Fruit fly (Drosophila melanogaster) whole organism, embryonic: ENCODE results near the gene Kaz-m1.

ENCODE experiments used
- CG10147 ChIP-seq: fragments of 200-800 bp; sonication (Bioruptor generic); optimal IDR thresholded peaks from 2 replicates; lab custom pipeline; 2019; ENCODE audit warnings: missing biosample characterization, mild to moderate bottlenecking, missing genetic modification characterization, moderate library complexity
- CG11085 ChIP-seq: fragments of 200-800 bp; sonication (Bioruptor generic); IDR thresholded peaks from 2 replicates; pipeline ENCODE4 v1.3.6; 2022; ENCODE audit warnings: missing biosample characterization, missing genetic modification characterization
- CG11696 ChIP-seq: fragments of 200-800 bp; sonication (Bioruptor generic); IDR thresholded peaks from 2 replicates; pipeline ENCODE4 v1.3.6; 2022; ENCODE audit warnings: missing biosample characterization, missing genetic modification characterization
- CG13296 ChIP-seq: fragments of 200-800 bp; sonication (Bioruptor generic); optimal IDR thresholded peaks from 3 replicates; lab custom pipeline; 2018; ENCODE audit warnings: missing biosample characterization, mild to moderate bottlenecking, missing genetic modification characterization
- CG1602 ChIP-seq: fragments of 200-800 bp; sonication (Bioruptor generic); optimal IDR thresholded peaks from 3 replicates; lab custom pipeline; 2016; ENCODE audit warnings: missing biosample characterization, missing genetic modification characterization
- CG1792 ChIP-seq: fragments of 200-800 bp; sonication (Bioruptor generic); optimal IDR thresholded peaks from 2 replicates; lab custom pipeline; 2016; ENCODE audit warnings: missing biosample characterization, missing genetic modification characterization
- CG2712 ChIP-seq: fragments of 200-800 bp; optimal IDR thresholded peaks from 3 replicates; lab custom pipeline; 2019; ENCODE audit warnings: missing biosample characterization, mild to moderate bottlenecking, missing genetic modification characterization, moderate library complexity
- CG3163 ChIP-seq: fragments of 200-800 bp; sonication (Bioruptor generic); optimal IDR thresholded peaks from 3 replicates; lab custom pipeline; 2016; ENCODE audit warnings: missing biosample characterization, missing genetic modification characterization
- CG34224 ChIP-seq: fragments of 200-800 bp; sonication (Bioruptor generic); IDR thresholded peaks from 3 replicates; pipeline ENCODE4 v1.3.6; 2022; ENCODE audit warnings: missing biosample characterization, missing genetic modification characterization; ENCODE audit not compliant: partially characterized antibody
- CG4730 ChIP-seq: fragments of 200-800 bp; sonication (Bioruptor generic); IDR thresholded peaks from 2 replicates; pipeline ENCODE4 v1.3.6; 2022; ENCODE audit warnings: missing biosample characterization, missing genetic modification characterization
- CG7839 ChIP-seq: fragments of 200-800 bp; sonication (Bioruptor generic); optimal IDR thresholded peaks from 3 replicates; lab custom pipeline; 2018; ENCODE audit warnings: missing biosample characterization, mild to moderate bottlenecking, missing genetic modification characterization, moderate library complexity
- CG8089 ChIP-seq: fragments of 200-800 bp; sonication (Bioruptor generic); optimal IDR thresholded peaks from 3 replicates; lab custom pipeline; 2016; ENCODE audit warnings: missing biosample characterization, missing genetic modification characterization
- CG8924 ChIP-seq: fragments of 200-800 bp; optimal IDR thresholded peaks from 3 replicates; lab custom pipeline; 2019; ENCODE audit warnings: missing biosample characterization, mild to moderate bottlenecking, missing genetic modification characterization, moderate library complexity
- CG8944 ChIP-seq: fragments of 200-800 bp; sonication (Bioruptor generic); optimal IDR thresholded peaks from 3 replicates; lab custom pipeline; 2016; ENCODE audit warnings: missing biosample characterization, missing genetic modification characterization
- CG9437 ChIP-seq: fragments of 200-800 bp; sonication (Bioruptor generic); optimal IDR thresholded peaks from 2 replicates; lab custom pipeline; 2018; ENCODE audit warnings: missing biosample characterization, mild to moderate bottlenecking, missing genetic modification characterization
- CG9932 ChIP-seq: fragments of 200-800 bp; sonication (Bioruptor generic); IDR thresholded peaks from 2 replicates; pipeline ENCODE4 v1.3.6; 2022; ENCODE audit warnings: missing biosample characterization, missing genetic modification characterization
- Ets65A ChIP-seq: fragments of 200-800 bp; sonication (Bioruptor generic); peaks from one replicate; lab custom pipeline; 2016; ENCODE audit warnings: missing biosample characterization, missing genetic modification characterization
- Fer1 ChIP-seq: fragments of 200-800 bp; sonication (Bioruptor generic); optimal IDR thresholded peaks from 2 replicates; lab custom pipeline; 2017; ENCODE audit warnings: missing biosample characterization, mild to moderate bottlenecking, missing genetic modification characterization
- Gug ChIP-seq: fragments of 200-800 bp; sonication (Bioruptor generic); IDR thresholded peaks from 4 replicates; pipeline ENCODE4 v1.3.6; 2022; ENCODE audit warnings: missing biosample characterization, missing genetic modification characterization
- H15 ChIP-seq: fragments of 200-800 bp; sonication (Bioruptor generic); IDR thresholded peaks from 3 replicates; pipeline ENCODE4 v1.3.6; 2022; ENCODE audit warnings: missing biosample characterization, missing genetic modification characterization
- HmgD ChIP-seq: fragments of 200-800 bp; sonication (Bioruptor generic); optimal IDR thresholded peaks from 3 replicates; lab custom pipeline; 2016; ENCODE audit warnings: missing biosample characterization, missing genetic modification characterization
- MESR4 ChIP-seq: fragments of 200-800 bp; sonication (Bioruptor generic); optimal IDR thresholded peaks from 2 replicates; lab custom pipeline; 2018; ENCODE audit warnings: missing biosample characterization, mild to moderate bottlenecking, missing genetic modification characterization, moderate library complexity
- Mrtf ChIP-seq: fragments of 200-800 bp; sonication (Bioruptor generic); IDR thresholded peaks from 3 replicates; pipeline ENCODE4 v1.3.6; 2022; ENCODE audit warnings: missing biosample characterization, missing genetic modification characterization
- Optix ChIP-seq: fragments of 200-800 bp; sonication (Bioruptor generic); IDR thresholded peaks from 3 replicates; pipeline ENCODE4 v1.3.6; 2022; ENCODE audit warnings: missing biosample characterization, missing genetic modification characterization
- Rx ChIP-seq: fragments of 200-800 bp; sonication (Bioruptor generic); IDR thresholded peaks from 2 replicates; pipeline ENCODE4 v1.3.6; 2022; ENCODE audit warnings: missing biosample characterization, missing genetic modification characterization
- Scr ChIP-seq: fragments of 200-800 bp; sonication (Bioruptor generic); IDR thresholded peaks from 2 replicates; pipeline ENCODE4 v1.3.6; 2022; ENCODE audit warnings: missing biosample characterization, missing genetic modification characterization; ENCODE audit not compliant: partially characterized antibody
- Spps ChIP-seq: fragments of 200-800 bp; sonication (Bioruptor generic); optimal IDR thresholded peaks from 2 replicates; lab custom pipeline; 2018; ENCODE audit warnings: missing biosample characterization, mild to moderate bottlenecking, missing genetic modification characterization
- ab ChIP-seq: fragments of 200-800 bp; sonication (Bioruptor generic); optimal IDR thresholded peaks from 2 replicates; lab custom pipeline; 2016; ENCODE audit warnings: missing biosample characterization, missing genetic modification characterization
- br ChIP-seq: fragments of >200 bp; optimal IDR thresholded peaks from 2 replicates; lab custom pipeline; 2017
- cad ChIP-seq: fragments of >200 bp; optimal IDR thresholded peaks from 2 replicates; lab custom pipeline; 2017; ENCODE audit warnings: missing biosample characterization, missing genetic modification characterization
- crc ChIP-seq: fragments of 200-800 bp; sonication (Bioruptor generic); optimal IDR thresholded peaks from 2 replicates; lab custom pipeline; 2016; ENCODE audit warnings: missing biosample characterization, missing genetic modification characterization
- dan ChIP-seq: fragments of 200-800 bp; sonication (Bioruptor generic); IDR thresholded peaks from 2 replicates; pipeline ENCODE4 v1.3.6; 2022; ENCODE audit warnings: missing biosample characterization, missing genetic modification characterization
- danr ChIP-seq: fragments of 200-800 bp; sonication (Bioruptor generic); IDR thresholded peaks from 2 replicates; pipeline ENCODE4 v1.3.6; 2022; ENCODE audit warnings: missing biosample characterization, missing genetic modification characterization
- eyg ChIP-seq: fragments of 200-800 bp; sonication (Bioruptor generic); optimal IDR thresholded peaks from 3 replicates; lab custom pipeline; 2016; ENCODE audit warnings: missing biosample characterization, missing genetic modification characterization
- fd3F ChIP-seq: fragments of 200-800 bp; sonication (Bioruptor generic); optimal IDR thresholded peaks from 2 replicates; lab custom pipeline; 2018; ENCODE audit warnings: missing biosample characterization, mild to moderate bottlenecking, missing genetic modification characterization, moderate library complexity
- fru ChIP-seq: fragments of >200 bp; optimal IDR thresholded peaks from 2 replicates; lab custom pipeline; 2017
- gcm2 ChIP-seq: fragments of 200-800 bp; sonication (Bioruptor generic); optimal IDR thresholded peaks from 2 replicates; lab custom pipeline; 2016; ENCODE audit warnings: missing biosample characterization, missing genetic modification characterization
- gem ChIP-seq: fragments of 200-800 bp; sonication (Bioruptor generic); optimal IDR thresholded peaks from 2 replicates; lab custom pipeline; 2019; ENCODE audit warnings: missing biosample characterization, mild to moderate bottlenecking, missing genetic modification characterization, moderate library complexity
- hbn ChIP-seq: fragments of 200-800 bp; sonication (Bioruptor generic); IDR thresholded peaks from 2 replicates; pipeline ENCODE4 v1.3.6; 2022; ENCODE audit warnings: missing biosample characterization, missing genetic modification characterization; ENCODE audit not compliant: partially characterized antibody
- jigr1 ChIP-seq: fragments of 200-800 bp; sonication (Bioruptor generic); IDR thresholded peaks from 3 replicates; pipeline ENCODE4 v1.3.6; 2022; ENCODE audit warnings: missing biosample characterization, missing genetic modification characterization
- jumu ChIP-seq: fragments of 200-800 bp; sonication (Bioruptor generic); optimal IDR thresholded peaks from 3 replicates; lab custom pipeline; 2016; ENCODE audit warnings: missing biosample characterization, missing genetic modification characterization
- ken ChIP-seq: fragments of 200-800 bp; sonication (Bioruptor generic); IDR thresholded peaks from 3 replicates; pipeline ENCODE4 v1.3.6; 2022; ENCODE audit warnings: missing biosample characterization, missing genetic modification characterization
- knrl ChIP-seq: fragments of 200-800 bp; sonication (Bioruptor generic); IDR thresholded peaks from 3 replicates; pipeline ENCODE4 v1.3.6; 2022; ENCODE audit warnings: missing biosample characterization, missing genetic modification characterization; ENCODE audit not compliant: partially characterized antibody
- lola ChIP-seq, 3 experiments: fragments of >200 bp in 2 of 3; fragments of 200-800 bp in 1 of 3; sonication (Bioruptor generic) in 1 of 3; optimal IDR thresholded peaks; 2 replicates each; lab custom pipeline; 2017 to 2019; ENCODE audit warnings: missing biosample characterization in 3 of 3, missing genetic modification characterization in 3 of 3, mild to moderate bottlenecking in 1 of 3, moderate library complexity in 1 of 3
- lov ChIP-seq, 2 experiments: fragments of 200-800 bp in 1 of 2; fragments of >200 bp in 1 of 2; sonication (Bioruptor generic) in 1 of 2; IDR thresholded peaks in 1 of 2; optimal IDR thresholded peaks in 1 of 2; 2 replicates in 1 of 2; 3 replicates in 1 of 2; pipeline versions ENCODE4 v1.3.6 to Lab custom; 2017 to 2022; ENCODE audit warnings: missing biosample characterization in 1 of 2, missing genetic modification characterization in 1 of 2
- nmo ChIP-seq: fragments of 200-800 bp; sonication (Bioruptor generic); optimal IDR thresholded peaks from 2 replicates; lab custom pipeline; 2018; ENCODE audit warnings: missing biosample characterization, mild to moderate bottlenecking, missing genetic modification characterization, moderate library complexity
- odd ChIP-seq: fragments of 200-800 bp; sonication (Bioruptor generic); optimal IDR thresholded peaks from 2 replicates; lab custom pipeline; 2017; ENCODE audit warnings: missing biosample characterization, mild to moderate bottlenecking, missing genetic modification characterization
- rib ChIP-seq: fragments of 200-800 bp; sonication (Bioruptor generic); IDR thresholded peaks from 2 replicates; pipeline ENCODE4 v1.3.6; 2022; ENCODE audit warnings: missing biosample characterization, missing genetic modification characterization
- stc ChIP-seq: fragments of 200-800 bp; sonication (Bioruptor generic); IDR thresholded peaks from 2 replicates; pipeline ENCODE4 v1.3.6; 2022; ENCODE audit warnings: missing biosample characterization, missing genetic modification characterization
- tgo ChIP-seq: fragments of 200-800 bp; sonication (Bioruptor generic); IDR thresholded peaks from 3 replicates; pipeline ENCODE4 v1.3.6; 2022; ENCODE audit warnings: missing biosample characterization, missing genetic modification characterization

The Kaz-m1 gene

DNA sequence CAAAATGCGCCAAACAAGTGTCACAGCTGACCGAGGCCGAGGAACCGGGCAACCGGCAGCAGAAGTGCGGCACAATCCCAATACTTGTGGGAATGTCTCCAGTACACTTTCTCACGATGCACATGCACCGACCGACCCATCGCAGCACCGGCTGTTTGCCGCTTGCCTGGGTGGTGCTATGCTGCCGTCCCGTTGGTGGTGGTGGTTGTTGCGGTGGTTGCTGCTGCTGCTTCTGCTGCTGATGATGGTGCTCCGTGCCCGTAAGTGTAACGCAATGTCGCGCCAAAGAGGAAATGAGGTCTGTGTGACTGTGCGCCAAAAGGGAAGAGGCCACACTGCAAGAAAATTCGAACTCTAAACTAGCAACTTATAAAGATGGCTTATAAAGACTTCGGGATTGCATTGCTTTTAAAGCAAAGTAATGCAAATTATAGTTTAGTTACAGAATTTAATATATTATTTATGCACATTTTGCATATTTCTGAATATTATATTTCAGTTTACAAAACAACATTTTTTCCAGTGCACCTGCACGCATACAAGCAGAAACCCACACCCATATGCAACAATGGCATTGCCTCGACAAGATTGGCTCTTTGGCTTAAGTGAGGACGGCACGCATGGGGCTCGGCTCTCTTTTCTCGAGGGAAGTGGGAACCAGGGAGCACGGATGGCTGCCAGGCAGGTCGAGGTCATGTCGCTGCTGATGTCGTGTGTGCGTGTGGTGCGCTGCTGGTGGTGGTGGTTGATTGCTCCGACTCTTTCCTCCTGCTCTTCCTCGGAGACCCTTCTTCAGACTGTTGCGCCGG, 18.1 kb upstream of the Kaz-m1 start, which contains the start of gene CG43116 (continued):
- TF ChIP-seq hbn (GFP tag; lab: Robert Waterston, UW) (no peak), fru (lab: Kevin White, UChicago) (no peak), CG11696 (GFP tag; lab: Robert Waterston, UW) (0 out of 2 replicates have a peak, but pooled peaks have one; percentile 37), ab (GFP tag; lab: Kevin White, UChicago) (no peak), cad (no peak), CG8944 (GFP tag; lab: Kevin White, UChicago) (peak; percentile 66), CG4730 (GFP tag; lab: Robert Waterston, UW) (peak; percentile 70; the same call in 1 of the 2 replicates), CG9437 (peak; percentile 47), CG8089 (GFP tag; lab: Kevin White, UChicago) (peak; percentile 77), danr (GFP tag; lab: Robert Waterston, UW) (peak; percentile 73), nmo (GFP tag; lab: Kevin White, UChicago) (peak; percentile 95), CG8924 (peak; percentile 88), dan (GFP tag; lab: Robert Waterston, UW) (peak; percentile 91), CG1602 (GFP tag; lab: Kevin White, UChicago) (peak; percentile 93), stc (GFP tag; lab: Robert Waterston, UW) (peak; percentile 72), Ets65A (GFP tag; lab: Kevin White, UChicago) (peak; percentile 45), lov (optimal IDR thresholded peaks at IDR 0.05; lab: Kevin White, UChicago) (no peak), lov (GFP tag; IDR thresholded peaks at IDR 0.05; lab: Robert Waterston, UW) (peak; percentile 87; the same call in 2 of the 3 replicates), lola (GFP tag; optimal IDR thresholded peaks at IDR 0.05; lab: Kevin White, UChicago) (peak in 1 of 3 experiments; percentile 98), Gug (peak; percentile 60; the same call in 2 of the 4 replicates), Mrtf (GFP tag; lab: Robert Waterston, UW) (peak; percentile 54; the same call in 1 of the 3 replicates), ken (GFP tag; lab: Robert Waterston, UW) (peak; percentile 78), CG11085 (GFP tag; lab: Robert Waterston, UW) (peak; percentile 55; the same call in 1 of the 2 replicates), MESR4 (peak; percentile 27), eyg (GFP tag; lab: Kevin White, UChicago) (no peak), Scr (no peak), odd (GFP tag; lab: Kevin White, UChicago) (no peak), crc (peak; percentile 24), rib (no peak), CG7839 (no peak), Optix (peak; percentile 84), br (lab: Kevin White, UChicago) (no peak), CG2712 (tag; lab: Kevin White, UChicago) (peak; percentile 97), Spps (tag; lab: Kevin White, UChicago) (peak; percentile 95), knrl (GFP tag; lab: Robert Waterston, UW) (no peak), CG13296 (GFP tag; lab: Kevin White, UChicago) (no peak), Fer1 (GFP tag; lab: Kevin White, UChicago) (no peak), HmgD (GFP tag; lab: Kevin White, UChicago) (no peak), CG1792 (no peak), CG9932 (GFP tag; lab: Robert Waterston, UW) (no peak), tgo (GFP tag; lab: Robert Waterston, UW) (peak; percentile 78), CG10147 (GFP tag; lab: Kevin White, UChicago) (no peak), jigr1 (GFP tag; lab: Robert Waterston, UW) (0 out of 3 replicates have a peak, but pooled peaks have one; percentile 14), jumu (GFP tag; lab: Kevin White, UChicago) (peak; percentile 54), Rx (GFP tag; lab: Robert Waterston, UW) (peak; percentile 72), CG3163 (GFP tag; lab: Kevin White, UChicago) (peak; percentile 56), gcm2 (GFP tag; lab: Kevin White, UChicago) (peak; percentile 46), CG34224 (no peak), H15 (GFP tag; lab: Robert Waterston, UW) (peak; percentile 78), fd3F (GFP tag; lab: Kevin White, UChicago) (no peak), gem (peak; percentile 96)
